Fruit fly (Drosophila melanogaster) whole organism, prepupa: ENCODE data around the gene RhoGEF64C.
A peak's percentile ranks its signal among the peaks of the same experiment; 100 is the strongest.

Experiments used
- Blimp-1 ChIP-seq: fragments of 200-800 bp; sonication (Bioruptor generic); optimal IDR thresholded peaks from 3 replicates; lab custom pipeline; 2017; ENCODE audit warnings: missing biosample characterization, missing genetic modification characterization, mild to moderate bottlenecking, moderate library complexity, missing genetic modification reagents
- CG11294 ChIP-seq: fragments of 200-800 bp; sonication (Bioruptor generic); IDR thresholded peaks from 2 replicates; pipeline ENCODE4 v1.3.6; 2022; ENCODE audit warnings: missing biosample characterization, missing genetic modification characterization
- CG11902 ChIP-seq: fragments of 200-800 bp; sonication (Bioruptor generic); optimal IDR thresholded peaks from 3 replicates; lab custom pipeline; 2016; ENCODE audit warnings: missing biosample characterization, missing genetic modification characterization
- CG15336 ChIP-seq: fragments of 200-800 bp; sonication (Bioruptor generic); IDR thresholded peaks from 2 replicates; pipeline ENCODE4 v1.3.6; 2022; ENCODE audit warnings: missing biosample characterization, missing genetic modification characterization
- CG1621 ChIP-seq: fragments of 200-800 bp; sonication (Bioruptor generic); optimal IDR thresholded peaks from 3 replicates; lab custom pipeline; 2018; ENCODE audit warnings: missing biosample characterization, mild to moderate bottlenecking, missing genetic modification characterization
- CG16779 ChIP-seq: fragments of 200-800 bp; sonication (Bioruptor generic); optimal IDR thresholded peaks from 3 replicates; lab custom pipeline; 2017; ENCODE audit warnings: missing biosample characterization, mild to moderate bottlenecking, missing genetic modification characterization
- CG3032 ChIP-seq: fragments of 200-800 bp; optimal IDR thresholded peaks from 2 replicates; lab custom pipeline; 2019; ENCODE audit warnings: missing biosample characterization, mild to moderate bottlenecking, missing genetic modification characterization, moderate library complexity
- CG32006 ChIP-seq: fragments of 200-800 bp; sonication (Bioruptor generic); optimal IDR thresholded peaks from 3 replicates; lab custom pipeline; 2017; ENCODE audit warnings: missing biosample characterization, mild to moderate bottlenecking, missing genetic modification characterization
- CG34406 ChIP-seq: fragments of 200-800 bp; sonication (Bioruptor generic); optimal IDR thresholded peaks from 3 replicates; lab custom pipeline; 2016; ENCODE audit warnings: missing biosample characterization, missing genetic modification characterization
- CG6163 ChIP-seq: fragments of 200-800 bp; sonication (Bioruptor generic); IDR thresholded peaks from 3 replicates; pipeline ENCODE4 v1.3.6; 2022; ENCODE audit warnings: missing biosample characterization, missing genetic modification characterization
- CG6808 ChIP-seq: fragments of 200-800 bp; sonication (Bioruptor generic); optimal IDR thresholded peaks from 3 replicates; lab custom pipeline; 2017; ENCODE audit warnings: missing biosample characterization, missing genetic modification characterization, mild to moderate bottlenecking, moderate library complexity, missing genetic modification reagents
- CG6854 ChIP-seq: fragments of 200-800 bp; sonication (Bioruptor generic); optimal IDR thresholded peaks from 2 replicates; lab custom pipeline; 2017; ENCODE audit warnings: missing biosample characterization, mild to moderate bottlenecking, missing genetic modification characterization
- CG8119 ChIP-seq: fragments of 200-800 bp; sonication (Bioruptor generic); IDR thresholded peaks from 3 replicates; pipeline ENCODE4 v1.3.6; 2022; ENCODE audit warnings: missing biosample characterization, missing genetic modification characterization
- Eip78C ChIP-seq: fragments of 200-800 bp; sonication (Bioruptor generic); peaks from one replicate; lab custom pipeline; 2016; ENCODE audit warnings: missing biosample characterization, missing genetic modification characterization
- Eip93F ChIP-seq: fragments of 200-800 bp; sonication (Bioruptor generic); optimal IDR thresholded peaks from 2 replicates; lab custom pipeline; 2016; ENCODE audit warnings: missing biosample characterization, mild to moderate bottlenecking, missing genetic modification characterization
- Ets21C ChIP-seq: fragments of 200-800 bp; sonication (Bioruptor generic); optimal IDR thresholded peaks from 3 replicates; lab custom pipeline; 2016; ENCODE audit warnings: missing biosample characterization, missing genetic modification characterization
- Ets96B ChIP-seq: fragments of 200-800 bp; optimal IDR thresholded peaks from 2 replicates; lab custom pipeline; 2019; ENCODE audit warnings: missing biosample characterization, mild to moderate bottlenecking, missing genetic modification characterization, moderate library complexity
- Lpt ChIP-seq: fragments of 200-800 bp; sonication (Bioruptor generic); optimal IDR thresholded peaks from 3 replicates; lab custom pipeline; 2016; ENCODE audit warnings: missing biosample characterization, missing genetic modification characterization
- Met ChIP-seq: fragments of 200-800 bp; sonication (Bioruptor generic); optimal IDR thresholded peaks from 3 replicates; lab custom pipeline; 2016; ENCODE audit warnings: missing biosample characterization, missing genetic modification characterization
- Sox102F ChIP-seq: fragments of 200-800 bp; sonication (Bioruptor generic); optimal IDR thresholded peaks from 2 replicates; lab custom pipeline; 2016; ENCODE audit warnings: missing biosample characterization, mild to moderate bottlenecking, missing genetic modification characterization
- achi ChIP-seq: fragments of 200-800 bp; sonication (Bioruptor generic); optimal IDR thresholded peaks from 3 replicates; lab custom pipeline; 2016; ENCODE audit warnings: missing biosample characterization, missing genetic modification characterization
- acj6 ChIP-seq: fragments of 200-800 bp; sonication (Bioruptor generic); optimal IDR thresholded peaks from 3 replicates; lab custom pipeline; 2016; ENCODE audit warnings: missing biosample characterization, missing genetic modification characterization
- dsx ChIP-seq: fragments of 200-800 bp; optimal IDR thresholded peaks from 3 replicates; lab custom pipeline; 2019; ENCODE audit warnings: missing biosample characterization, mild to moderate bottlenecking, missing genetic modification characterization, moderate library complexity; ENCODE audit not compliant: poor library complexity, severe bottlenecking
- eg ChIP-seq: fragments of 200-800 bp; sonication (Bioruptor generic); IDR thresholded peaks from 3 replicates; pipeline ENCODE4 v1.3.6; 2022; ENCODE audit warnings: missing biosample characterization, missing genetic modification characterization
- esn ChIP-seq: fragments of 200-800 bp; sonication (Bioruptor generic); optimal IDR thresholded peaks from 2 replicates; lab custom pipeline; 2016; ENCODE audit warnings: missing biosample characterization, mild to moderate bottlenecking, missing genetic modification characterization, moderate library complexity
- fkh ChIP-seq: fragments of 200-800 bp; sonication (Bioruptor generic); optimal IDR thresholded peaks from 3 replicates; lab custom pipeline; 2017; ENCODE audit warnings: missing biosample characterization, mild to moderate bottlenecking, missing genetic modification characterization, moderate library complexity
- lz ChIP-seq: fragments of 200-800 bp; sonication (Bioruptor generic); optimal IDR thresholded peaks from 3 replicates; lab custom pipeline; 2016; ENCODE audit warnings: missing biosample characterization, missing genetic modification characterization
- pdm3 ChIP-seq: fragments of 200-800 bp; sonication (Bioruptor generic); optimal IDR thresholded peaks from 3 replicates; lab custom pipeline; 2016; ENCODE audit warnings: missing biosample characterization, missing genetic modification characterization
- salr ChIP-seq, 2 experiments: fragments of 200-800 bp; sonication (Bioruptor generic); optimal IDR thresholded peaks; 3 replicates each; lab custom pipeline; 2016 to 2018; ENCODE audit warnings: missing biosample characterization in 2 of 2, missing genetic modification characterization in 2 of 2, mild to moderate bottlenecking in 1 of 2
- spab ChIP-seq: fragments of 200-800 bp; sonication (Bioruptor generic); optimal IDR thresholded peaks from 2 replicates; lab custom pipeline; 2017; ENCODE audit warnings: missing biosample characterization, mild to moderate bottlenecking, missing genetic modification characterization, missing genetic modification reagents
- ss ChIP-seq, 2 experiments: fragments of 200-800 bp; sonication (Bioruptor generic); optimal IDR thresholded peaks; 2 replicates in 1 of 2; 3 replicates in 1 of 2; lab custom pipeline; 2017 to 2018; ENCODE audit warnings: mild to moderate bottlenecking in 2 of 2, missing biosample characterization in 2 of 2, missing genetic modification characterization in 2 of 2, moderate library complexity in 1 of 2
- svp ChIP-seq: fragments of 200-800 bp; sonication (Bioruptor generic); peaks from one replicate; lab custom pipeline; 2016; ENCODE audit warnings: missing biosample characterization, missing genetic modification characterization
- vri ChIP-seq: fragments of 200-800 bp; sonication (Bioruptor generic); optimal IDR thresholded peaks from 3 replicates; lab custom pipeline; 2016; ENCODE audit warnings: missing biosample characterization, mild to moderate bottlenecking, missing genetic modification characterization

The RhoGEF64C gene

dm6 chr3L:4692177-4693134 lies at the start of gene RhoGEF64C:
TSS of gene RhoGEF64C (plus strand) at chr3L:4692783.
- TF ChIP-seq acj6 (no peak), Eip78C (GFP tag; lab: Kevin White, UChicago) (peak; percentile 69), svp (GFP tag; lab: Kevin White, UChicago) (peak; percentile 17), Met (GFP tag; lab: Kevin White, UChicago) (peak; percentile 1), Sox102F (GFP tag; lab: Kevin White, UChicago) (no peak), vri (GFP tag; lab: Kevin White, UChicago) (no peak), Ets96B (tag; lab: Kevin White, UChicago) (no peak), CG1621 (peak; percentile 60), ss (GFP tag; optimal IDR thresholded peaks at IDR 0.05; lab: Kevin White, UChicago) (peak; percentile 1 to 51), Blimp-1 (GFP tag; lab: Kevin White, UChicago) (peak; percentile 69), CG6163 (GFP tag; lab: Robert Waterston, UW) (0 out of 3 replicates have a peak, but pooled peaks have one; percentile 18), fkh (peak; percentile 46), CG6854 (GFP tag; lab: Kevin White, UChicago) (peak; percentile 50), CG15336 (GFP tag; lab: Robert Waterston, UW) (0 out of 2 replicates have a peak, but pooled peaks have one; percentile 24), eg (GFP tag; lab: Robert Waterston, UW) (peak; percentile 42; the same call in 2 of the 3 replicates), CG16779 (tag; lab: Kevin White, UChicago) (no peak)

- TF ChIP-seq salr (GFP tag; optimal IDR thresholded peaks at IDR 0.05; lab: Kevin White, UChicago) (no peak), fkh (no peak), CG34406 (GFP tag; lab: Kevin White, UChicago) (no peak), CG15336 (GFP tag; lab: Robert Waterston, UW) (no peak), Met (GFP tag; lab: Kevin White, UChicago) (no peak)
Observed at dm6 chr3L:4647976-4648375, 44.6 kb upstream of the RhoGEF64C start, which contains the start of gene TTLL1B. TSS of gene TTLL1B (plus strand) at chr3L:4648276.

- TF ChIP-seq achi (GFP tag; lab: Kevin White, UChicago) (no peak), CG34406 (GFP tag; lab: Kevin White, UChicago) (no peak), CG1621 (no peak), CG32006 (GFP tag; lab: Kevin White, UChicago) (no peak), acj6 (no peak), eg (GFP tag; lab: Robert Waterston, UW) (no peak), CG11294 (no peak), CG15336 (GFP tag; lab: Robert Waterston, UW) (no peak), Ets21C (no peak), Eip93F (GFP tag; lab: Kevin White, UChicago) (no peak), CG3032 (no peak), CG6163 (GFP tag; lab: Robert Waterston, UW) (no peak), spab (GFP tag; lab: Kevin White, UChicago) (no peak), CG8119 (GFP tag; lab: Robert Waterston, UW) (no peak)
Observed at dm6 chr3L:4667289-4667688, 25.3 kb upstream of the RhoGEF64C start, which contains the start of gene CG32236. TSS of gene CG32236 (minus strand) at chr3L:4667389.

dm6 chr3L:4677532-4677931 lies 15.1 kb upstream of the RhoGEF64C start, which contains the start of gene CG34266:
TSS of gene CG34266 (plus strand) at chr3L:4677832.
- TF ChIP-seq pdm3 (no peak), CG6808 (GFP tag; lab: Kevin White, UChicago) (no peak), esn (GFP tag; lab: Kevin White, UChicago) (no peak), spab (GFP tag; lab: Kevin White, UChicago) (no peak), svp (GFP tag; lab: Kevin White, UChicago) (no peak), CG6854 (GFP tag; lab: Kevin White, UChicago) (no peak), Blimp-1 (GFP tag; lab: Kevin White, UChicago) (no peak), Lpt (no peak), lz (no peak), CG34406 (GFP tag; lab: Kevin White, UChicago) (no peak), dsx (GFP tag; lab: Kevin White, UChicago) (no peak), CG1621 (no peak), CG11902 (no peak), CG16779 (tag; lab: Kevin White, UChicago) (no peak)
